Worm (Caenorhabditis elegans) whole organism, L1 larva: Measurements from ENCODE around the gene F53H1.3.
"Not testable (repeated sequence)": the region's sequence is repeated elsewhere in the genome, so short reads cannot be mapped to it uniquely, and the experiment has no call there.

Experiments
- C04F5.9 ChIP-seq: sonication (generic microtip); optimal IDR thresholded peaks from 2 replicates; lab custom pipeline; 2016; ENCODE audit warnings: missing genetic modification characterization, missing compliant biosample characterization
- F16B12.6 ChIP-seq: fragments of 150-350 bp; optimal IDR thresholded peaks from 2 replicates; lab custom pipeline; 2014; ENCODE audit warnings: missing biosample characterization, missing genetic modification characterization
- Y116A8C.19 ChIP-seq: sonication (generic microtip); optimal IDR thresholded peaks from 2 replicates; lab custom pipeline; 2016; ENCODE audit warnings: missing compliant biosample characterization, missing genetic modification characterization, borderline replicate concordance
- aha-1 ChIP-seq: fragments of 150-350 bp; optimal IDR thresholded peaks from 2 replicates; lab custom pipeline; 2014; ENCODE audit warnings: missing biosample characterization, missing genetic modification characterization
- blmp-1 ChIP-seq: fragments of 150-350 bp; optimal IDR thresholded peaks from 2 replicates; lab custom pipeline; 2014; ENCODE audit warnings: missing biosample characterization, missing genetic modification characterization
- ceh-63 ChIP-seq: fragments of 200-800 bp; sonication (Bioruptor generic); optimal IDR thresholded peaks from 2 replicates; lab custom pipeline; 2018; ENCODE audit warnings: mild to moderate bottlenecking, missing genetic modification characterization, missing compliant biosample characterization
- ceh-82 ChIP-seq, 3 experiments: fragments of 150-350 bp in 1 of 3; sonication (generic microtip) in 2 of 3; optimal IDR thresholded peaks; 2 replicates each; lab custom pipeline; 2014 to 2017; ENCODE audit warnings: missing biosample characterization in 3 of 3, missing genetic modification characterization in 3 of 3
- ceh-90 ChIP-seq: sonication (generic microtip); optimal IDR thresholded peaks from 2 replicates; lab custom pipeline; 2016; ENCODE audit warnings: missing genetic modification characterization, missing compliant biosample characterization
- dpl-1 ChIP-seq, 3 experiments: fragments of 150-350 bp in 2 of 3; sonication (generic microtip) in 1 of 3; optimal IDR thresholded peaks; 2 replicates each; lab custom pipeline; 2014 to 2017; ENCODE audit warnings: missing biosample characterization in 3 of 3, missing genetic modification characterization in 3 of 3, missing genetic modification reagents in 3 of 3
- dsc-1 ChIP-seq: sonication (generic microtip); optimal IDR thresholded peaks from 2 replicates; lab custom pipeline; 2016; ENCODE audit warnings: mild to moderate bottlenecking, missing genetic modification characterization, missing compliant biosample characterization
- egl-13 ChIP-seq: sonication (generic microtip); optimal IDR thresholded peaks from 2 replicates; lab custom pipeline; 2016; ENCODE audit warnings: missing genotype, missing genetic modification reagents, missing genetic modification characterization, missing compliant biosample characterization
- egl-27 ChIP-seq, 2 experiments: fragments of 150-350 bp in 1 of 2; sonication (generic microtip); optimal IDR thresholded peaks; 3 replicates each; lab custom pipeline; 2017 to 2018; ENCODE audit warnings: missing biosample characterization in 2 of 2, missing genetic modification characterization in 2 of 2, missing genetic modification reagents in 2 of 2
- elt-2 ChIP-seq: sonication (generic microtip); optimal IDR thresholded peaks from 2 replicates; lab custom pipeline; 2016; ENCODE audit warnings: missing genetic modification characterization, mild to moderate bottlenecking, inconsistent platforms, missing compliant biosample characterization, missing genetic modification reagents
- elt-3 ChIP-seq, 6 experiments: fragments of 150-350 bp in 1 of 6; sonication (generic microtip); optimal IDR thresholded peaks; 2 replicates each; lab custom pipeline; 2017 to 2018; ENCODE audit warnings: missing biosample characterization in 6 of 6, missing genetic modification characterization in 6 of 6, inconsistent platforms in 1 of 6
- ets-5 ChIP-seq: fragments of 200-800 bp; sonication (Bioruptor generic); IDR thresholded peaks from 2 replicates; pipeline ENCODE4 v1.3.6; 2022; ENCODE audit warnings: missing genetic modification characterization, missing compliant biosample characterization
- fkh-8 ChIP-seq: sonication (generic microtip); optimal IDR thresholded peaks from 2 replicates; lab custom pipeline; 2016; ENCODE audit warnings: mild to moderate bottlenecking, missing genetic modification characterization, missing compliant biosample characterization
- fos-1 ChIP-seq: fragments of 150-350 bp; optimal IDR thresholded peaks from 2 replicates; lab custom pipeline; 2014; ENCODE audit warnings: missing biosample characterization, missing genetic modification characterization
- grh-1 ChIP-seq: fragments of 200-800 bp; sonication (Bioruptor generic); IDR thresholded peaks from 2 replicates; pipeline ENCODE4 v1.3.6; 2022; ENCODE audit warnings: missing genetic modification reagents, missing genetic modification characterization, missing compliant biosample characterization
- hlh-17 ChIP-seq: fragments of 200-800 bp; sonication (Bioruptor generic); optimal IDR thresholded peaks from 2 replicates; lab custom pipeline; 2018; ENCODE audit warnings: missing genetic modification characterization, mild to moderate bottlenecking, missing compliant biosample characterization, moderate library complexity, borderline replicate concordance
- hpl-2 ChIP-seq: fragments of 150-350 bp; optimal IDR thresholded peaks from 2 replicates; lab custom pipeline; 2014; ENCODE audit warnings: missing biosample characterization, missing genetic modification reagents, missing genetic modification characterization
- irx-1 ChIP-seq: sonication (generic microtip); optimal IDR thresholded peaks from 2 replicates; lab custom pipeline; 2016; ENCODE audit warnings: missing genetic modification characterization, missing compliant biosample characterization
- isw-1 ChIP-seq: fragments of 200-800 bp; sonication (Bioruptor generic); IDR thresholded peaks from 2 replicates; pipeline ENCODE4 v1.3.6; 2022; ENCODE audit warnings: missing genetic modification characterization, missing compliant biosample characterization
- jun-1 ChIP-seq: fragments of 150-350 bp; optimal IDR thresholded peaks from 2 replicates; lab custom pipeline; 2014; ENCODE audit warnings: missing biosample characterization, missing genetic modification reagents, missing genetic modification characterization
- lin-15B ChIP-seq: fragments of 150-350 bp; sonication (generic microtip); optimal IDR thresholded peaks from 3 replicates; lab custom pipeline; 2014; ENCODE audit warnings: missing biosample characterization, missing genetic modification characterization
- lir-3 ChIP-seq: sonication (generic microtip); optimal IDR thresholded peaks from 2 replicates; lab custom pipeline; 2016; ENCODE audit warnings: mild to moderate bottlenecking, missing genetic modification characterization, moderate library complexity, missing compliant biosample characterization; ENCODE audit not compliant: poor library complexity
- mab-9 ChIP-seq: fragments of 200-800 bp; sonication (Bioruptor generic); IDR thresholded peaks from 2 replicates; pipeline ENCODE4 v1.3.6; 2022; ENCODE audit warnings: missing genetic modification reagents, missing genetic modification characterization, missing compliant biosample characterization
- mdl-1 ChIP-seq, 2 experiments: fragments of 150-350 bp; optimal IDR thresholded peaks; 2 replicates each; lab custom pipeline; 2014 to 2017; ENCODE audit warnings: missing biosample characterization in 2 of 2, missing genetic modification characterization in 2 of 2, inconsistent platforms in 1 of 2
- mep-1 ChIP-seq: fragments of 150-350 bp; optimal IDR thresholded peaks from 2 replicates; lab custom pipeline; 2014; ENCODE audit warnings: missing biosample characterization, missing genetic modification characterization
- nhr-11 ChIP-seq: fragments of 150-350 bp; optimal IDR thresholded peaks from 2 replicates; lab custom pipeline; 2014; ENCODE audit warnings: missing biosample characterization, missing genetic modification characterization
- nhr-19 ChIP-seq: fragments of 200-800 bp; sonication (Bioruptor generic); conservative IDR thresholded peaks from 2 replicates; pipeline ENCODE4 v1.3.6; 2022; ENCODE audit warnings: missing genetic modification characterization, missing compliant biosample characterization
- nhr-28 ChIP-seq: fragments of 150-350 bp; optimal IDR thresholded peaks from 2 replicates; lab custom pipeline; 2014; ENCODE audit warnings: missing biosample characterization, missing genetic modification characterization
- nhr-71 ChIP-seq: sonication (generic microtip); optimal IDR thresholded peaks from 2 replicates; lab custom pipeline; 2016; ENCODE audit warnings: mild to moderate bottlenecking, missing genetic modification characterization, moderate library complexity, missing compliant biosample characterization
- nhr-77 ChIP-seq: fragments of 150-350 bp; optimal IDR thresholded peaks from 2 replicates; lab custom pipeline; 2014; ENCODE audit warnings: missing biosample characterization, missing genetic modification characterization
- nhr-85 ChIP-seq: sonication (generic microtip); peaks from one replicate; lab custom pipeline; 2016; ENCODE audit warnings: missing genetic modification characterization, inconsistent platforms, missing compliant biosample characterization
- nhr-90 ChIP-seq: sonication (generic microtip); optimal IDR thresholded peaks from 2 replicates; lab custom pipeline; 2016; ENCODE audit warnings: mild to moderate bottlenecking, missing genetic modification characterization, missing compliant biosample characterization; ENCODE audit not compliant: poor library complexity
- pax-3 ChIP-seq: fragments of 200-800 bp; sonication (Bioruptor generic); optimal IDR thresholded peaks from 2 replicates; lab custom pipeline; 2018; ENCODE audit warnings: mild to moderate bottlenecking, missing genetic modification characterization, moderate library complexity, missing compliant biosample characterization
- pqm-1 ChIP-seq: sonication (generic microtip); optimal IDR thresholded peaks from 3 replicates; lab custom pipeline; 2017; ENCODE audit warnings: missing biosample characterization, missing genetic modification characterization
- rnt-1 ChIP-seq: sonication (generic microtip); optimal IDR thresholded peaks from 2 replicates; lab custom pipeline; 2016; ENCODE audit warnings: mild to moderate bottlenecking, missing genetic modification characterization, moderate library complexity, missing compliant biosample characterization
- skn-1 ChIP-seq: fragments of 150-350 bp; optimal IDR thresholded peaks from 2 replicates; lab custom pipeline; 2014; ENCODE audit warnings: missing biosample characterization, missing genetic modification characterization
- snpc-4 ChIP-seq: fragments of 150-350 bp; optimal IDR thresholded peaks from 2 replicates; lab custom pipeline; 2014; ENCODE audit warnings: missing biosample characterization, missing genetic modification characterization
- sox-4 ChIP-seq: sonication (generic microtip); optimal IDR thresholded peaks from 2 replicates; lab custom pipeline; 2016; ENCODE audit warnings: missing genetic modification characterization, missing compliant biosample characterization
- sup-37 ChIP-seq: fragments of 200-800 bp; sonication (Bioruptor generic); optimal IDR thresholded peaks from 2 replicates; lab custom pipeline; 2018; ENCODE audit warnings: mild to moderate bottlenecking, missing genetic modification characterization, missing compliant biosample characterization
- swsn-7 ChIP-seq: sonication (generic microtip); optimal IDR thresholded peaks from 2 replicates; lab custom pipeline; 2016; ENCODE audit warnings: missing genetic modification characterization, missing compliant biosample characterization
- tbx-2 ChIP-seq: sonication (generic microtip); optimal IDR thresholded peaks from 2 replicates; lab custom pipeline; 2016; ENCODE audit warnings: missing genetic modification characterization, missing compliant biosample characterization
- tlp-1 ChIP-seq: fragments of 150-350 bp; optimal IDR thresholded peaks from 2 replicates; lab custom pipeline; 2014; ENCODE audit warnings: missing biosample characterization, missing genetic modification characterization
- unc-130 ChIP-seq: fragments of 150-350 bp; optimal IDR thresholded peaks from 2 replicates; lab custom pipeline; 2017; ENCODE audit warnings: missing biosample characterization, missing genetic modification characterization, inconsistent platforms
- unc-30 ChIP-seq: sonication (generic microtip); optimal IDR thresholded peaks from 2 replicates; lab custom pipeline; 2017; ENCODE audit warnings: missing biosample characterization, missing genetic modification characterization
- unc-86 ChIP-seq: sonication (generic microtip); optimal IDR thresholded peaks from 2 replicates; lab custom pipeline; 2016; ENCODE audit warnings: missing genetic modification characterization, missing compliant biosample characterization
- unc-98 ChIP-seq: fragments of 200-800 bp; sonication (Bioruptor generic); IDR thresholded peaks from 2 replicates; pipeline ENCODE4 v1.3.6; 2022; ENCODE audit warnings: missing genetic modification characterization, missing compliant biosample characterization
- vab-15 ChIP-seq: sonication (generic microtip); optimal IDR thresholded peaks from 2 replicates; lab custom pipeline; 2017; ENCODE audit warnings: missing genotype, mild to moderate bottlenecking, missing genetic modification characterization, missing compliant biosample characterization
- zip-4 ChIP-seq: fragments of 200-800 bp; sonication (Bioruptor generic); optimal IDR thresholded peaks from 2 replicates; lab custom pipeline; 2018; ENCODE audit warnings: mild to moderate bottlenecking, missing genetic modification characterization, moderate library complexity, missing compliant biosample characterization

F53H1.3 gene

ce11 chrIV:1343379-1343778 lies 14.4 kb downstream of the F53H1.3 start, which contains the start of gene F58F6.5:
TSS of gene F58F6.5 (plus strand) at chrIV:1343679.
- not testable (repeated sequence) for TF ChIP-seq lin-15B; dpl-1 (GFP tag; optimal IDR thresholded peaks at IDR 0.05; lab: Kevin White, UChicago); mab-9 (GFP tag; lab: Robert Waterston, UW)

DNA sequence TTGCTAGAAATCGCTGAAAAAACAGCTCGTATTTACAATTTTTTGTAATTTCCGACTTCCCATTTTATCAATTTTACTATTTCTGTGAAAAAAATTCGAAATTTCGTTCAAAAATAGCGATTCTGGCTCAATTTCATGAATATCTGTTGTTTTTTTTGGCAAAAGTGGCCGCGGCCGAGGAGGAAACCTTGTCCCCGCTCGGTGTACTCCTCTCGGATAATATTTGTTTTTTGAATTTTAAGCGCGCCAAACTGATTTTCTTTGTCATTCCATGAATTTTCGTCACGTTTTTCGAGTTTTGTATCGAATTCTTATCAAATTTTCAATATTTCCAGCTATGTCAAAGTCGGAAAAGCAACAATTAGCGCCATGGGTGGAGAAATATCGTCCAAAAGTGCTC lies 18.0 kb downstream of the F53H1.3 start, which contains the start of gene rfc-2:
Gene rfc-2, plus strand, starts transcription at position 334 of the 400 bp plus-strand sequence.
- TF ChIP-seq hlh-17 (GFP tag; lab: Kevin White, UChicago) (no peak), C04F5.9 (tag; lab: Kevin White, UChicago) (no peak), sup-37 (GFP tag; lab: Kevin White, UChicago) (no peak), irx-1 (tag; lab: Kevin White, UChicago) (peak; percentile 54), nhr-19 (GFP tag; lab: Robert Waterston, UW) (peak; percentile 27; the same call in 1 of the 2 replicates), nhr-85 (peak; percentile 51), ceh-63 (GFP tag; lab: Kevin White, UChicago) (no peak), dpl-1 (GFP tag; optimal IDR thresholded peaks at IDR 0.05; lab: Kevin White, UChicago) (peak; percentile 52 to 74 (median 59)), sox-4 (tag; lab: Kevin White, UChicago) (no peak), fos-1 (no peak), pax-3 (no peak), Y116A8C.19 (tag; lab: Kevin White, UChicago) (no peak), fkh-8 (tag; lab: Kevin White, UChicago) (peak; percentile 1), F16B12.6 (no peak), hpl-2 (GFP tag; lab: Kevin White, UChicago) (no peak), zip-4 (GFP tag; lab: Kevin White, UChicago) (no peak), ceh-90 (tag; lab: Kevin White, UChicago) (peak; percentile 78), aha-1 (tag; lab: Kevin White, UChicago) (no peak), lir-3 (no peak), ceh-82 (tag; optimal IDR thresholded peaks at IDR 0.05; lab: Kevin White, UChicago) (peak in 2 of 3 experiments; percentile 33 to 36), rnt-1 (tag; lab: Kevin White, UChicago) (peak; percentile 91), nhr-90 (tag; lab: Kevin White, UChicago) (no peak), isw-1 (GFP tag; lab: Robert Waterston, UW) (no peak), elt-2 (tag; lab: Kevin White, UChicago) (no peak), vab-15 (peak; percentile 38), mab-9 (GFP tag; lab: Robert Waterston, UW) (no peak), jun-1 (tag; lab: Kevin White, UChicago) (no peak), tbx-2 (tag; lab: Kevin White, UChicago) (peak; percentile 35), unc-130 (tag; lab: Kevin White, UChicago) (no peak), unc-30 (tag; lab: Kevin White, UChicago) (no peak), unc-86 (peak; percentile 18), mdl-1 (tag; optimal IDR thresholded peaks at IDR 0.05; lab: Kevin White, UChicago) (no peak), grh-1 (GFP tag; lab: Robert Waterston, UW) (no peak), ets-5 (GFP tag; lab: Robert Waterston, UW) (no peak), blmp-1 (peak; percentile 15), nhr-71 (tag; lab: Kevin White, UChicago) (peak; percentile 65), skn-1 (tag; lab: Kevin White, UChicago) (peak; percentile 20), nhr-28 (tag; lab: Kevin White, UChicago) (no peak), swsn-7 (tag; lab: Kevin White, UChicago) (peak; percentile 5), pqm-1 (no peak), egl-27 (tag; optimal IDR thresholded peaks at IDR 0.05; lab: Kevin White, UChicago) (no peak), mep-1 (peak; percentile 12), tlp-1 (tag; lab: Kevin White, UChicago) (no peak), dsc-1 (tag; lab: Kevin White, UChicago) (peak; percentile 34), elt-3 (tag; optimal IDR thresholded peaks at IDR 0.05; lab: Kevin White, UChicago) (no peak), nhr-11 (no peak), nhr-77 (tag; lab: Kevin White, UChicago) (no peak), egl-13 (tag; lab: Kevin White, UChicago) (no peak), snpc-4 (no peak), unc-98 (GFP tag; lab: Robert Waterston, UW) (no peak)
